Fruit fly (Drosophila melanogaster): ENCODE results near the gene CG8032.
A peak's percentile ranks its signal among the peaks of the same experiment; 100 is the strongest.

Gene CG8032

dm6 chr3R:8645580-8646220, 18.2 kb upstream of the CG8032 start, which contains the start of gene Cyp313b1:
Gene Cyp313b1, minus strand, starts transcription at chr3R:8645650.
- TF ChIP-seq Hr96 (GFP tag; optimal IDR thresholded peaks at IDR 0.05), result no peak

- TF ChIP-seq kay (GFP tag; ENCODE audit: borderline replicate concordance) (no peak), Crg-1 (GFP tag; optimal IDR thresholded peaks at IDR 0.05) (peak; percentile 98), CG33017 (tag; optimal IDR thresholded peaks at IDR 0.05) (peak; percentile 98), CG14711 (tag; optimal IDR thresholded peaks at IDR 0.05) (peak; percentile 96), Hr96 (GFP tag; optimal IDR thresholded peaks at IDR 0.05) (peak; percentile 98), CG12768 (GFP tag; optimal IDR thresholded peaks at IDR 0.05) (peak; percentile 98), CG7045 (GFP tag; optimal IDR thresholded peaks at IDR 0.05) (peak; percentile 98), cic (GFP tag; optimal IDR thresholded peaks at IDR 0.05) (peak; percentile 88), ovo (GFP tag; optimal IDR thresholded peaks at IDR 0.05) (peak; percentile 96), bab1 (GFP tag; optimal IDR thresholded peaks at IDR 0.05) (peak; percentile 99), CG11617 (GFP tag; optimal IDR thresholded peaks at IDR 0.05) (peak; percentile 99), tj (GFP tag; optimal IDR thresholded peaks at IDR 0.05) (peak; percentile 90), CG7101 (tag; optimal IDR thresholded peaks at IDR 0.05) (peak; percentile 98), cnc (optimal IDR thresholded peaks at IDR 0.05) (no peak), Mnt (GFP tag; optimal IDR thresholded peaks at IDR 0.05) (peak; percentile 96), Clk (GFP tag; optimal IDR thresholded peaks at IDR 0.05) (peak; percentile 97), toe (GFP tag; optimal IDR thresholded peaks at IDR 0.05) (peak; percentile 99), pad (GFP tag; optimal IDR thresholded peaks at IDR 0.05) (peak; percentile 90), CG5204 (GFP tag; optimal IDR thresholded peaks at IDR 0.05) (peak; percentile 98), CG1620 (GFP tag; optimal IDR thresholded peaks at IDR 0.05) (peak; percentile 99)
These were observed 13.2 kb upstream of the CG8032 start, which contains the start of the genes Mkk4 and SLIRP2 for dm6 chr3R:8650741-8651140. Gene Mkk4, minus strand, starts transcription at chr3R:8650796. Gene SLIRP2, plus strand, starts transcription at chr3R:8651084.

- TF ChIP-seq bab1 (GFP tag; optimal IDR thresholded peaks at IDR 0.05) (peak; percentile 89), CG7101 (tag; optimal IDR thresholded peaks at IDR 0.05) (peak; percentile 74), Clk (GFP tag; optimal IDR thresholded peaks at IDR 0.05) (peak; percentile 16), cic (GFP tag; optimal IDR thresholded peaks at IDR 0.05) (peak; percentile 9), ovo (GFP tag; optimal IDR thresholded peaks at IDR 0.05) (peak; percentile 19), CG1620 (GFP tag; optimal IDR thresholded peaks at IDR 0.05) (peak; percentile 74), Crg-1 (GFP tag; optimal IDR thresholded peaks at IDR 0.05) (peak; percentile 79), pad (GFP tag; optimal IDR thresholded peaks at IDR 0.05) (peak; percentile 47), Hr96 (GFP tag; optimal IDR thresholded peaks at IDR 0.05) (peak; percentile 76), CG33017 (tag; optimal IDR thresholded peaks at IDR 0.05) (peak; percentile 54), CG5204 (GFP tag; optimal IDR thresholded peaks at IDR 0.05) (no peak), cnc (optimal IDR thresholded peaks at IDR 0.05) (no peak), CG12768 (GFP tag; optimal IDR thresholded peaks at IDR 0.05) (peak; percentile 71), tj (GFP tag; optimal IDR thresholded peaks at IDR 0.05) (peak; percentile 46), kay (GFP tag; ENCODE audit: borderline replicate concordance) (no peak), Mnt (GFP tag; optimal IDR thresholded peaks at IDR 0.05) (peak; percentile 87), CG7045 (GFP tag; optimal IDR thresholded peaks at IDR 0.05) (peak; percentile 49), CG11617 (GFP tag; optimal IDR thresholded peaks at IDR 0.05) (peak; percentile 75), CG14711 (tag; optimal IDR thresholded peaks at IDR 0.05) (peak; percentile 81), toe (GFP tag; optimal IDR thresholded peaks at IDR 0.05) (peak; percentile 84)
These were observed 11.2 kb upstream of the CG8032 start, which contains the start of the genes Sys1 and Dhod for dm6 chr3R:8652731-8653130. Gene Sys1, plus strand, starts transcription at chr3R:8652821. Gene Dhod, minus strand, starts transcription at chr3R:8652916.

- TF ChIP-seq pad (GFP tag; optimal IDR thresholded peaks at IDR 0.05) (peak; percentile 46), tj (GFP tag; optimal IDR thresholded peaks at IDR 0.05) (peak; percentile 21), CG7101 (tag; optimal IDR thresholded peaks at IDR 0.05) (peak; percentile 54), CG33017 (tag; optimal IDR thresholded peaks at IDR 0.05) (peak; percentile 34), kay (GFP tag; ENCODE audit: borderline replicate concordance) (no peak), CG1620 (GFP tag; optimal IDR thresholded peaks at IDR 0.05) (no peak), Mnt (GFP tag; optimal IDR thresholded peaks at IDR 0.05) (no peak), Crg-1 (GFP tag; optimal IDR thresholded peaks at IDR 0.05) (peak; percentile 65), cic (GFP tag; optimal IDR thresholded peaks at IDR 0.05) (peak; percentile 77), toe (GFP tag; optimal IDR thresholded peaks at IDR 0.05) (no peak), cnc (optimal IDR thresholded peaks at IDR 0.05) (no peak), CG14711 (tag; optimal IDR thresholded peaks at IDR 0.05) (no peak), CG12768 (GFP tag; optimal IDR thresholded peaks at IDR 0.05) (peak; percentile 65), CG11617 (GFP tag; optimal IDR thresholded peaks at IDR 0.05) (peak; percentile 22), CG5204 (GFP tag; optimal IDR thresholded peaks at IDR 0.05) (no peak), bab1 (GFP tag; optimal IDR thresholded peaks at IDR 0.05) (no peak), Hr96 (GFP tag; optimal IDR thresholded peaks at IDR 0.05) (no peak), ovo (GFP tag; optimal IDR thresholded peaks at IDR 0.05) (no peak), CG7045 (GFP tag; optimal IDR thresholded peaks at IDR 0.05) (peak; percentile 37), Clk (GFP tag; optimal IDR thresholded peaks at IDR 0.05) (no peak)
These were observed 9.9 kb upstream of the CG8032 start for dm6 chr3R:8654058-8654457.

dm6 chr3R:8654666-8655065, 9.2 kb upstream of the CG8032 start, which contains the start of gene CG42489:
Gene CG42489, minus strand, starts transcription at chr3R:8654766.
- TF ChIP-seq ovo (GFP tag; optimal IDR thresholded peaks at IDR 0.05), result no peak
- TF ChIP-seq kay (GFP tag; ENCODE audit: borderline replicate concordance), result no peak
- TF ChIP-seq CG33017 (tag; optimal IDR thresholded peaks at IDR 0.05), result no peak
- TF ChIP-seq toe (GFP tag; optimal IDR thresholded peaks at IDR 0.05), result no peak
- TF ChIP-seq CG5204 (GFP tag; optimal IDR thresholded peaks at IDR 0.05), result no peak
- no peak for TF ChIP-seq CG11617 (GFP tag; optimal IDR thresholded peaks at IDR 0.05)
- TF ChIP-seq CG1620 (GFP tag; optimal IDR thresholded peaks at IDR 0.05), result no peak
- no peak for TF ChIP-seq Clk (GFP tag; optimal IDR thresholded peaks at IDR 0.05)
- TF ChIP-seq pad (GFP tag; optimal IDR thresholded peaks at IDR 0.05), result no peak
- no peak for TF ChIP-seq CG14711 (tag; optimal IDR thresholded peaks at IDR 0.05)
